Fruit fly (Drosophila melanogaster) whole organism, embryonic: ENCODE measurements around the gene zen2.
A peak's percentile ranks its signal among the peaks of the same experiment; 100 is the strongest.

Experiments
- Atf3 ChIP-seq: fragments of 200-800 bp; sonication (Bioruptor generic); optimal IDR thresholded peaks from 3 replicates; lab custom pipeline; 2016; ENCODE audit warnings: missing biosample characterization, missing genetic modification characterization
- Blimp-1 ChIP-seq: fragments of 200-800 bp; sonication (Bioruptor generic); optimal IDR thresholded peaks from 3 replicates; lab custom pipeline; 2018; ENCODE audit warnings: missing biosample characterization, missing genetic modification characterization, mild to moderate bottlenecking, moderate library complexity, missing genetic modification reagents
- BtbVII ChIP-seq: fragments of 200-800 bp; sonication (Bioruptor generic); optimal IDR thresholded peaks from 3 replicates; lab custom pipeline; 2017; ENCODE audit warnings: missing biosample characterization, mild to moderate bottlenecking, missing genetic modification characterization
- Bteb2 ChIP-seq: fragments of 200-800 bp; sonication (Bioruptor generic); optimal IDR thresholded peaks from 2 replicates; lab custom pipeline; 2016; ENCODE audit warnings: missing biosample characterization, missing genetic modification characterization
- CG10321 ChIP-seq: fragments of 200-800 bp; sonication (Bioruptor generic); IDR thresholded peaks from 2 replicates; pipeline ENCODE4 v1.3.6; 2022; ENCODE audit warnings: missing biosample characterization, missing genetic modification characterization
- CG12104 ChIP-seq: fragments of 200-800 bp; sonication (Bioruptor generic); optimal IDR thresholded peaks from 3 replicates; lab custom pipeline; 2016; ENCODE audit warnings: missing biosample characterization, missing genetic modification characterization
- CG13624 ChIP-seq: fragments of 200-800 bp; sonication (Bioruptor generic); optimal IDR thresholded peaks from 2 replicates; lab custom pipeline; 2016; ENCODE audit warnings: missing biosample characterization, missing genetic modification characterization
- CG1647 ChIP-seq: fragments of 200-800 bp; sonication (Bioruptor generic); optimal IDR thresholded peaks from 3 replicates; lab custom pipeline; 2016; ENCODE audit warnings: missing biosample characterization, missing genetic modification characterization
- CG17912 ChIP-seq: fragments of 200-800 bp; sonication (Bioruptor generic); optimal IDR thresholded peaks from 2 replicates; lab custom pipeline; 2018; ENCODE audit warnings: missing biosample characterization, mild to moderate bottlenecking, missing genetic modification characterization
- CG18262 ChIP-seq: fragments of 200-800 bp; optimal IDR thresholded peaks from 3 replicates; lab custom pipeline; 2019; ENCODE audit warnings: missing biosample characterization, mild to moderate bottlenecking, missing genetic modification characterization, moderate library complexity
- CG2116 ChIP-seq: fragments of 200-800 bp; sonication (Bioruptor generic); optimal IDR thresholded peaks from 3 replicates; lab custom pipeline; 2018; ENCODE audit warnings: missing biosample characterization, mild to moderate bottlenecking, missing genetic modification characterization
- CG2129 ChIP-seq: fragments of 200-800 bp; sonication (Bioruptor generic); IDR thresholded peaks from 2 replicates; pipeline ENCODE4 v1.3.6; 2022; ENCODE audit warnings: missing biosample characterization, missing genetic modification characterization; ENCODE audit not compliant: partially characterized antibody
- CG2712 ChIP-seq: fragments of 200-800 bp; optimal IDR thresholded peaks from 3 replicates; lab custom pipeline; 2019; ENCODE audit warnings: missing biosample characterization, mild to moderate bottlenecking, missing genetic modification characterization, moderate library complexity
- CG2889 ChIP-seq: fragments of 200-800 bp; sonication (Bioruptor generic); IDR thresholded peaks from 3 replicates; pipeline ENCODE4 v1.3.6; 2022; ENCODE audit warnings: missing biosample characterization, missing genetic modification characterization
- CG6175 ChIP-seq: fragments of 200-800 bp; sonication (Bioruptor generic); IDR thresholded peaks from 3 replicates; pipeline ENCODE4 v1.3.6; 2022; ENCODE audit warnings: missing biosample characterization, missing genetic modification characterization
- CG6272 ChIP-seq: fragments of 200-800 bp; sonication (Bioruptor generic); IDR thresholded peaks from 2 replicates; pipeline ENCODE4 v1.3.6; 2022; ENCODE audit warnings: missing biosample characterization, missing genetic modification characterization
- CG6683 ChIP-seq: fragments of 200-800 bp; sonication (Bioruptor generic); optimal IDR thresholded peaks from 2 replicates; lab custom pipeline; 2017; ENCODE audit warnings: missing biosample characterization, mild to moderate bottlenecking, missing genetic modification characterization, missing genetic modification reagents
- CG8359 ChIP-seq: fragments of 200-800 bp; sonication (Bioruptor generic); optimal IDR thresholded peaks from 2 replicates; lab custom pipeline; 2017; ENCODE audit warnings: missing biosample characterization, mild to moderate bottlenecking, missing genetic modification characterization, borderline replicate concordance
- CG8765 ChIP-seq: fragments of 200-800 bp; sonication (Bioruptor generic); IDR thresholded peaks from 2 replicates; pipeline ENCODE4 v1.3.6; 2022; ENCODE audit warnings: missing biosample characterization, missing genetic modification characterization
- CG8924 ChIP-seq: fragments of 200-800 bp; optimal IDR thresholded peaks from 3 replicates; lab custom pipeline; 2019; ENCODE audit warnings: missing biosample characterization, mild to moderate bottlenecking, missing genetic modification characterization, moderate library complexity
- CG9437 ChIP-seq: fragments of 200-800 bp; sonication (Bioruptor generic); optimal IDR thresholded peaks from 2 replicates; lab custom pipeline; 2018; ENCODE audit warnings: missing biosample characterization, mild to moderate bottlenecking, missing genetic modification characterization
- CrebB ChIP-seq: fragments of 200-800 bp; sonication (Bioruptor generic); optimal IDR thresholded peaks from 3 replicates; lab custom pipeline; 2018; ENCODE audit warnings: missing biosample characterization, mild to moderate bottlenecking, missing genetic modification characterization
- Dek ChIP-seq: fragments of 200-800 bp; sonication (Bioruptor generic); optimal IDR thresholded peaks from 3 replicates; lab custom pipeline; 2019; ENCODE audit warnings: missing biosample characterization, mild to moderate bottlenecking, missing genetic modification characterization, moderate library complexity
- Dfd ChIP-seq, 2 experiments: fragments of >200 bp; optimal IDR thresholded peaks; 2 replicates each; lab custom pipeline; 2017; ENCODE audit warnings: missing biosample characterization in 2 of 2, missing genetic modification characterization in 2 of 2
- Doc3 ChIP-seq: fragments of 200-800 bp; sonication (Bioruptor generic); IDR thresholded peaks from 3 replicates; pipeline ENCODE4 v1.3.6; 2022; ENCODE audit warnings: missing biosample characterization, missing genetic modification characterization; ENCODE audit not compliant: partially characterized antibody
- Dref ChIP-seq: fragments of 200-800 bp; sonication (Bioruptor generic); IDR thresholded peaks from 2 replicates; pipeline ENCODE4 v1.3.6; 2022; ENCODE audit warnings: missing biosample characterization, missing genetic modification characterization
- H15 ChIP-seq: fragments of 200-800 bp; sonication (Bioruptor generic); IDR thresholded peaks from 3 replicates; pipeline ENCODE4 v1.3.6; 2022; ENCODE audit warnings: missing biosample characterization, missing genetic modification characterization
- Med ChIP-seq: fragments of 200-800 bp; sonication (Bioruptor generic); peaks from one replicate; lab custom pipeline; 2016; ENCODE audit warnings: missing biosample characterization, missing genetic modification characterization, mild to moderate bottlenecking, inconsistent platforms, moderate library complexity
- Optix ChIP-seq: fragments of 200-800 bp; sonication (Bioruptor generic); IDR thresholded peaks from 3 replicates; pipeline ENCODE4 v1.3.6; 2022; ENCODE audit warnings: missing biosample characterization, missing genetic modification characterization
- Poxn ChIP-seq: fragments of 200-800 bp; sonication (Bioruptor generic); IDR thresholded peaks from 2 replicates; pipeline ENCODE4 v1.3.6; 2022; ENCODE audit warnings: missing biosample characterization, missing genetic modification characterization
- Ptx1 ChIP-seq: fragments of 200-800 bp; sonication (Bioruptor generic); IDR thresholded peaks from 2 replicates; pipeline ENCODE4 v1.3.6; 2022; ENCODE audit warnings: missing biosample characterization, missing genetic modification characterization
- Rfx ChIP-seq: fragments of 200-800 bp; sonication (Bioruptor generic); IDR thresholded peaks from 2 replicates; pipeline ENCODE4 v1.3.6; 2022; ENCODE audit warnings: missing biosample characterization, missing genetic modification characterization
- Spps ChIP-seq: fragments of 200-800 bp; sonication (Bioruptor generic); optimal IDR thresholded peaks from 2 replicates; lab custom pipeline; 2018; ENCODE audit warnings: missing biosample characterization, mild to moderate bottlenecking, missing genetic modification characterization
- Taf1 ChIP-seq: fragments of 200-800 bp; sonication (Bioruptor generic); IDR thresholded peaks from 2 replicates; pipeline ENCODE4 v1.3.6; 2022; ENCODE audit warnings: missing biosample characterization, missing genetic modification characterization
- Vsx1 ChIP-seq: fragments of 200-800 bp; sonication (Bioruptor generic); optimal IDR thresholded peaks from 2 replicates; lab custom pipeline; 2017; ENCODE audit warnings: missing biosample characterization, mild to moderate bottlenecking, missing genetic modification characterization, missing genetic modification reagents
- ac ChIP-seq: fragments of 200-800 bp; sonication (Bioruptor generic); optimal IDR thresholded peaks from 3 replicates; lab custom pipeline; 2017; ENCODE audit warnings: missing biosample characterization, mild to moderate bottlenecking, missing genetic modification characterization
- caup ChIP-seq: fragments of 200-800 bp; sonication (Bioruptor generic); optimal IDR thresholded peaks from 3 replicates; lab custom pipeline; 2017; ENCODE audit warnings: missing biosample characterization, mild to moderate bottlenecking, missing genetic modification characterization, moderate library complexity; ENCODE audit not compliant: severe bottlenecking
- corto ChIP-seq: fragments of 200-800 bp; sonication (Bioruptor generic); optimal IDR thresholded peaks from 2 replicates; lab custom pipeline; 2016; ENCODE audit warnings: missing biosample characterization, mild to moderate bottlenecking, missing genetic modification characterization, moderate library complexity
- gce ChIP-seq: fragments of 200-800 bp; sonication (Bioruptor generic); IDR thresholded peaks from 3 replicates; pipeline ENCODE4 v1.3.6; 2022; ENCODE audit warnings: missing biosample characterization, missing genetic modification characterization
- kni ChIP-seq: fragments of 200-800 bp; sonication (Bioruptor generic); optimal IDR thresholded peaks from 3 replicates; lab custom pipeline; 2017; ENCODE audit warnings: mild to moderate bottlenecking, missing biosample characterization, missing genetic modification reagents, missing genetic modification characterization
- nerfin-1 ChIP-seq: fragments of 200-800 bp; sonication (Bioruptor generic); optimal IDR thresholded peaks from 3 replicates; lab custom pipeline; 2019; ENCODE audit warnings: missing biosample characterization, mild to moderate bottlenecking, missing genetic modification characterization, moderate library complexity
- nerfin-2 ChIP-seq: fragments of 200-800 bp; sonication (Bioruptor generic); IDR thresholded peaks from 2 replicates; pipeline ENCODE4 v1.3.6; 2022; ENCODE audit warnings: missing biosample characterization, missing genetic modification characterization; ENCODE audit not compliant: partially characterized antibody
- ranshi ChIP-seq: fragments of 200-800 bp; sonication (Bioruptor generic); IDR thresholded peaks from 2 replicates; pipeline ENCODE4 v1.3.6; 2022; ENCODE audit warnings: missing biosample characterization, missing genetic modification characterization
- salm ChIP-seq: fragments of 200-800 bp; sonication (Bioruptor generic); optimal IDR thresholded peaks from 2 replicates; lab custom pipeline; 2018; ENCODE audit warnings: missing biosample characterization, mild to moderate bottlenecking, missing genetic modification characterization
- sima ChIP-seq: fragments of 200-800 bp; sonication (Bioruptor generic); optimal IDR thresholded peaks from 2 replicates; lab custom pipeline; 2016; ENCODE audit warnings: missing biosample characterization, missing genetic modification characterization
- slou ChIP-seq: fragments of 200-800 bp; sonication (Bioruptor generic); optimal IDR thresholded peaks from 3 replicates; lab custom pipeline; 2016; ENCODE audit warnings: missing biosample characterization, missing genetic modification characterization
- sug ChIP-seq: fragments of 200-800 bp; optimal IDR thresholded peaks from 2 replicates; lab custom pipeline; 2019; ENCODE audit warnings: missing biosample characterization, mild to moderate bottlenecking, missing genetic modification characterization, moderate library complexity
- tgo ChIP-seq: fragments of 200-800 bp; sonication (Bioruptor generic); IDR thresholded peaks from 3 replicates; pipeline ENCODE4 v1.3.6; 2022; ENCODE audit warnings: missing biosample characterization, missing genetic modification characterization
- tio ChIP-seq: fragments of 200-800 bp; sonication (Bioruptor generic); optimal IDR thresholded peaks from 2 replicates; lab custom pipeline; 2017; ENCODE audit warnings: missing biosample characterization, missing genetic modification characterization, inconsistent platforms
- unpg ChIP-seq: fragments of 200-800 bp; sonication (Bioruptor generic); optimal IDR thresholded peaks from 3 replicates; lab custom pipeline; 2018; ENCODE audit warnings: missing biosample characterization, mild to moderate bottlenecking, missing genetic modification characterization, moderate library complexity

The zen2 gene

DNA sequence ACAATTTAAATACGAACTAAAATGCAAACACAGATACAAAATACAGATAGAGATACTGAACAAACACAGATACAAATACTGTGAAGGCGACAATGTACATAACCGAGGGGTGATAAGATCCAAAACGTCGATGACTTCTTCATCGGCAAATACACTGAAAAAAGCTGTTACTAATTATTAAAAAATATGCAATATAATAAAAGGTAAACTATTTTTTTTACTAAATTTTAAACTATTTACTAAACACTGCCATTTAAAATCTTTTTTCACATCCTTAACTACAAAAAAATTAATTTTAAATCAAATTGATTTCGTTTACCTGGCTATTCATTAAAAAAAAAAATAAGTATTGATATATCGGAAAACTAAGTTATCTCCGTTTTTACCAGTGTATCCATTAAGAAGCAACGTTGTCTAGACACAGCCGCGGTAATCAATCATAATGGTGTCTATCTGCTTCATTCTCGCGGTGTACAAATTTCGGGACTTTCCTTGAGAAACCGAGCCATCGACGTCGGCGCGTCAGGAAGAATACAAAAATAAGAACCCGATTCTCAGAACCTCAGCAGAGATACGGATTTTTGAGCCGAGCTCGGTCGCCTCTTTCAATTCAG, 19.0 kb upstream of the zen2 start (continued):
- TF ChIP-seq BtbVII (GFP tag; lab: Kevin White, UChicago), result peak; percentile 18
- TF ChIP-seq sug (tag; lab: Kevin White, UChicago), result peak; percentile 44
- no peak for TF ChIP-seq CG6175 (GFP tag; lab: Robert Waterston, UW)
- no peak for TF ChIP-seq Doc3 (GFP tag; lab: Robert Waterston, UW)
- no peak for TF ChIP-seq Dfd (GFP tag; optimal IDR thresholded peaks at IDR 0.05; lab: Kevin White, UChicago)
- no peak for TF ChIP-seq Optix (GFP tag; lab: Robert Waterston, UW)
- peak; percentile 99 for TF ChIP-seq CG18262 (tag; lab: Kevin White, UChicago)
- peak; percentile 49 for TF ChIP-seq kni (GFP tag; lab: Kevin White, UChicago)
- no peak for TF ChIP-seq CG2129 (GFP tag; lab: Robert Waterston, UW)
- TF ChIP-seq Atf3, result no peak
- no peak for TF ChIP-seq Bteb2 (GFP tag; lab: Kevin White, UChicago)
- TF ChIP-seq Med (GFP tag; lab: Kevin White, UChicago), result peak; percentile 77
- no peak for TF ChIP-seq CG6272 (GFP tag; lab: Robert Waterston, UW)
- 0 out of 3 replicates have a peak, but pooled peaks have one; percentile 44 for TF ChIP-seq H15 (GFP tag; lab: Robert Waterston, UW)
- peak; percentile 16 for TF ChIP-seq CG17912 (GFP tag; lab: Kevin White, UChicago)
- peak; percentile 98 for TF ChIP-seq CG2712 (tag; lab: Kevin White, UChicago)
- peak; percentile 82 for TF ChIP-seq CG12104 (GFP tag; lab: Kevin White, UChicago)
- peak; percentile 84 for TF ChIP-seq CG9437 (GFP tag; lab: Kevin White, UChicago)
- peak; percentile 54 for TF ChIP-seq caup (GFP tag; lab: Kevin White, UChicago)
- TF ChIP-seq nerfin-2 (GFP tag; lab: Robert Waterston, UW), result no peak
- peak; percentile 94 for TF ChIP-seq Spps (tag; lab: Kevin White, UChicago)
- peak; percentile 89 for TF ChIP-seq unpg (GFP tag; lab: Kevin White, UChicago)
- peak; percentile 58 for TF ChIP-seq Dek (tag; lab: Kevin White, UChicago)
- no peak for TF ChIP-seq sima (GFP tag; lab: Kevin White, UChicago)
- TF ChIP-seq Vsx1 (GFP tag; lab: Kevin White, UChicago), result peak; percentile 73
- no peak for TF ChIP-seq Dref (GFP tag; lab: Robert Waterston, UW)
- peak; percentile 27 for TF ChIP-seq CG6683 (GFP tag; lab: Kevin White, UChicago)
- TF ChIP-seq Ptx1 (GFP tag; lab: Robert Waterston, UW), result peak; percentile 73
- peak; percentile 92 for TF ChIP-seq ac
- TF ChIP-seq Rfx, result 0 out of 2 replicates have a peak, but pooled peaks have one; percentile 28
- peak; percentile 73; the same call in 1 of the 2 replicates for TF ChIP-seq CG8765
- TF ChIP-seq CG8359 (GFP tag; lab: Kevin White, UChicago), result peak; percentile 79
- TF ChIP-seq CG2116 (GFP tag; lab: Kevin White, UChicago), result peak; percentile 78
- no peak for TF ChIP-seq Poxn
- no peak for TF ChIP-seq slou (GFP tag; lab: Kevin White, UChicago)
- no peak for TF ChIP-seq CG10321 (GFP tag; lab: Robert Waterston, UW)
- TF ChIP-seq tio (GFP tag; lab: Kevin White, UChicago), result peak; percentile 86
- peak; percentile 70; the same call in 2 of the 3 replicates for TF ChIP-seq tgo (GFP tag; lab: Robert Waterston, UW)
- TF ChIP-seq Taf1 (GFP tag; lab: Robert Waterston, UW), result no peak
- peak; percentile 84 for TF ChIP-seq nerfin-1
- TF ChIP-seq gce (GFP tag; lab: Robert Waterston, UW), result no peak
- TF ChIP-seq CrebB (tag; lab: Kevin White, UChicago), result peak; percentile 49
- TF ChIP-seq Blimp-1 (GFP tag; lab: Kevin White, UChicago), result peak; percentile 90
- TF ChIP-seq CG2889 (GFP tag; lab: Robert Waterston, UW), result no peak
- TF ChIP-seq CG13624, result peak; percentile 21
- no peak for TF ChIP-seq corto (GFP tag; lab: Kevin White, UChicago)
- peak; percentile 96 for TF ChIP-seq CG8924 (tag; lab: Kevin White, UChicago)
- peak; percentile 59 for TF ChIP-seq salm
- no peak for TF ChIP-seq CG1647 (GFP tag; lab: Kevin White, UChicago)
- TF ChIP-seq ranshi, result peak; percentile 73; the same call in 1 of the 2 replicates
